Fruit fly (Drosophila melanogaster): ENCODE data around the gene Syx16.

dm6 chrX:20426818-20427217 lies 33.3 kb upstream of the Syx16 start, which contains the start of gene CG15456:
- TF ChIP-seq cnc (optimal IDR thresholded peaks at IDR 0.05) (no peak), Mnt (GFP tag; optimal IDR thresholded peaks at IDR 0.05) (no peak), Clk (GFP tag; optimal IDR thresholded peaks at IDR 0.05) (no peak), CG11617 (GFP tag; optimal IDR thresholded peaks at IDR 0.05) (no peak), CG7045 (GFP tag; optimal IDR thresholded peaks at IDR 0.05) (no peak), cic (GFP tag; optimal IDR thresholded peaks at IDR 0.05) (no peak), CG5204 (GFP tag; optimal IDR thresholded peaks at IDR 0.05) (no peak), CG12768 (GFP tag; optimal IDR thresholded peaks at IDR 0.05) (no peak), kay (GFP tag; ENCODE audit: borderline replicate concordance) (no peak), pad (GFP tag; optimal IDR thresholded peaks at IDR 0.05) (no peak)

Measured in whole organism, adult.